Fruit fly (Drosophila melanogaster): ENCODE measurements around the gene CG17568.

- TF ChIP-seq psq (optimal IDR thresholded peaks at IDR 0.05): no peak
- TF ChIP-seq EcR (GFP tag; optimal IDR thresholded peaks at IDR 0.05): no peak
- no peak for TF ChIP-seq usp (GFP tag; optimal IDR thresholded peaks at IDR 0.05)
- no peak for TF ChIP-seq Dll (optimal IDR thresholded peaks at IDR 0.05)
Measured at dm6 chr2L:19182710-19183109, 1.2 kb upstream of the CG17568 start, which contains the start of gene CG42688.
